Fruit fly (Drosophila melanogaster): Measurements from ENCODE around the gene CG7970.

CG7970 gene

dm6 chr3L:1609611-1610010 lies 42.9 kb upstream of the CG7970 start:
- TF ChIP-seq spab (GFP tag; optimal IDR thresholded peaks at IDR 0.05) (no peak), fd59A (GFP tag; optimal IDR thresholded peaks at IDR 0.05) (no peak), CG6792 (GFP tag; optimal IDR thresholded peaks at IDR 0.05) (no peak), CG10631 (GFP tag; optimal IDR thresholded peaks at IDR 0.05) (peak; percentile 19), ss (GFP tag; optimal IDR thresholded peaks at IDR 0.05) (no peak), CG32006 (GFP tag; optimal IDR thresholded peaks at IDR 0.05) (peak; percentile 38), Hr4 (GFP tag; optimal IDR thresholded peaks at IDR 0.05) (peak; percentile 42), CG15336 (GFP tag; IDR thresholded peaks at IDR 0.05) (peak; percentile 46; the same call in 1 of the 2 replicates), CG3032 (tag; optimal IDR thresholded peaks at IDR 0.05) (no peak), CG3919 (GFP tag; optimal IDR thresholded peaks at IDR 0.05) (peak; percentile 6), svp (GFP tag) (peak; percentile 52), lz (GFP tag; optimal IDR thresholded peaks at IDR 0.05) (no peak), Sox14 (GFP tag; optimal IDR thresholded peaks at IDR 0.05) (peak; percentile 9), Lpt (GFP tag; optimal IDR thresholded peaks at IDR 0.05) (peak; percentile 23), eg (GFP tag; IDR thresholded peaks at IDR 0.05) (peak; percentile 43; the same call in 2 of the 3 replicates), CG1621 (tag; optimal IDR thresholded peaks at IDR 0.05) (no peak), Gug (GFP tag; IDR thresholded peaks at IDR 0.05) (peak; percentile 19; the same call in 1 of the 2 replicates), dsx (GFP tag; optimal IDR thresholded peaks at IDR 0.05; ENCODE audit: poor library complexity, severe bottlenecking) (peak; percentile 38), Eip78C (GFP tag) (peak; percentile 77), Ets96B (tag; optimal IDR thresholded peaks at IDR 0.05) (no peak), net (GFP tag; optimal IDR thresholded peaks at IDR 0.05) (peak; percentile 21), achi (GFP tag; optimal IDR thresholded peaks at IDR 0.05) (peak; percentile 20), CG6276 (GFP tag; optimal IDR thresholded peaks at IDR 0.05) (no peak), CG8119 (GFP tag; IDR thresholded peaks at IDR 0.05) (peak; percentile 28; the same call in 1 of the 3 replicates), CG8319 (GFP tag; optimal IDR thresholded peaks at IDR 0.05) (no peak), topi (GFP tag; optimal IDR thresholded peaks at IDR 0.05) (no peak), Hr39 (GFP tag; optimal IDR thresholded peaks at IDR 0.05) (no peak), acj6 (GFP tag; optimal IDR thresholded peaks at IDR 0.05) (peak; percentile 11), Met (GFP tag; optimal IDR thresholded peaks at IDR 0.05) (no peak)

- peak; percentile 57 for TF ChIP-seq svp (GFP tag)
- TF ChIP-seq CG16779 (tag; optimal IDR thresholded peaks at IDR 0.05), result no peak
- TF ChIP-seq dac (GFP tag; optimal IDR thresholded peaks at IDR 0.05), result no peak
- TF ChIP-seq CG1621 (tag; optimal IDR thresholded peaks at IDR 0.05), result no peak
- no peak for TF ChIP-seq CG9139 (GFP tag; optimal IDR thresholded peaks at IDR 0.05)
Measured at dm6 chr3L:1614465-1615084, 38.0 kb upstream of the CG7970 start.

DNA sequence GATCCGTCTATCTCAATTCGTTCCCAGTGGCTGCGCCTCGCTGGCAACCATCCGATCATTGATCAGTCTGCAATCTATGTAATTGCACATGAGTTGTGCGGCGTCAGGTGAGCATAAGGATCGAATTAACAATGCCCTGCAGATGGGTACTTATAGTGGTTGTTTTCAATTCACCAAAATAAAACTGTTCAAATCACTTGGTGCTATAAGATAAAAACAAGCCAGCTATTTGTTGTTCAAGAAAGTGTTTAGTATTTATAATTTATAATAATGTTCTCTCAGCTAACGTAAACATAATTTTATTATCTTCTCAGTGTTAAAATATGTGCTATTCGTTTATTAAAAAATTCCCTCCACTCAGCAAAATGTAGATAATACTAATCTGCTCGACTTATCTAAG lies 36.8 kb upstream of the CG7970 start, which contains the start of gene CG12105:
TSS of gene CG12105 (minus strand) at position 101 of the 400 bp plus-strand sequence.
- no peak for TF ChIP-seq CG9139 (GFP tag; optimal IDR thresholded peaks at IDR 0.05)
- TF ChIP-seq CG6792 (GFP tag; optimal IDR thresholded peaks at IDR 0.05), result no peak
- TF ChIP-seq fd85E (GFP tag; optimal IDR thresholded peaks at IDR 0.05), result no peak
- no peak for TF ChIP-seq Met (GFP tag; optimal IDR thresholded peaks at IDR 0.05)
- no peak for TF ChIP-seq net (GFP tag; optimal IDR thresholded peaks at IDR 0.05)
- TF ChIP-seq eg (GFP tag; IDR thresholded peaks at IDR 0.05), result no peak
- no peak for TF ChIP-seq Lpt (GFP tag; optimal IDR thresholded peaks at IDR 0.05)
- no peak for TF ChIP-seq CG8632 (GFP tag; optimal IDR thresholded peaks at IDR 0.05)
- no peak for TF ChIP-seq dsx (GFP tag; optimal IDR thresholded peaks at IDR 0.05; ENCODE audit: poor library complexity, severe bottlenecking)
- TF ChIP-seq topi (GFP tag; optimal IDR thresholded peaks at IDR 0.05), result no peak
- no peak for TF ChIP-seq Hr39 (GFP tag; optimal IDR thresholded peaks at IDR 0.05)
- no peak for TF ChIP-seq Ets21C (GFP tag; optimal IDR thresholded peaks at IDR 0.05)
- no peak for TF ChIP-seq CG11762 (GFP tag; optimal IDR thresholded peaks at IDR 0.05; ENCODE audit: insufficient read depth)
- no peak for TF ChIP-seq Hr38 (GFP tag; optimal IDR thresholded peaks at IDR 0.05)
- TF ChIP-seq Hr4 (GFP tag; optimal IDR thresholded peaks at IDR 0.05), result no peak
- TF ChIP-seq CG8319 (GFP tag; optimal IDR thresholded peaks at IDR 0.05), result no peak
- no peak for TF ChIP-seq CG3032 (tag; optimal IDR thresholded peaks at IDR 0.05)
- no peak for TF ChIP-seq achi (GFP tag; optimal IDR thresholded peaks at IDR 0.05)
- TF ChIP-seq CG6854 (GFP tag; optimal IDR thresholded peaks at IDR 0.05), result no peak

Measured in whole organism, prepupa.